Worm (Caenorhabditis elegans) whole organism, L4 larva: ENCODE results near the gene tbc-7.

ENCODE experiments used
- D1046.2 ChIP-seq: fragments of 200-800 bp; sonication (Bioruptor generic); IDR thresholded peaks from 2 replicates; pipeline ENCODE4 v1.3.6; 2022; ENCODE audit warnings: missing genetic modification characterization, missing compliant biosample characterization
- F10B5.3 ChIP-seq: sonication (generic microtip); optimal IDR thresholded peaks from 2 replicates; lab custom pipeline; 2016; ENCODE audit warnings: mild to moderate bottlenecking, missing genetic modification characterization, missing compliant biosample characterization
- F37D6.2 ChIP-seq: sonication (generic microtip); optimal IDR thresholded peaks from 2 replicates; lab custom pipeline; 2016; ENCODE audit warnings: mild to moderate bottlenecking, missing genetic modification characterization, missing compliant biosample characterization
- F49E8.2 ChIP-seq: sonication (generic microtip); optimal IDR thresholded peaks from 2 replicates; lab custom pipeline; 2016; ENCODE audit warnings: missing compliant biosample characterization, mild to moderate bottlenecking, missing genetic modification characterization, borderline replicate concordance
- R02D3.7 ChIP-seq: fragments of 150-350 bp; sonication (generic microtip); optimal IDR thresholded peaks from 3 replicates; lab custom pipeline; 2014; ENCODE audit warnings: missing biosample characterization, missing genetic modification characterization
- Y105C5A.15 ChIP-seq: fragments of 200-800 bp; sonication (Bioruptor generic); IDR thresholded peaks from 2 replicates; pipeline ENCODE4 v1.3.6; 2022; ENCODE audit warnings: missing genetic modification characterization, missing compliant biosample characterization
- Y5F2A.4 ChIP-seq: fragments of 200-800 bp; sonication (Bioruptor generic); optimal IDR thresholded peaks from 2 replicates; lab custom pipeline; 2018; ENCODE audit warnings: mild to moderate bottlenecking, missing genetic modification characterization, missing compliant biosample characterization
- Y75B8A.6 ChIP-seq: fragments of 200-800 bp; sonication (Bioruptor generic); IDR thresholded peaks from 2 replicates; pipeline ENCODE4 v1.3.6; 2022; ENCODE audit warnings: missing genetic modification reagents, missing genetic modification characterization, missing compliant biosample characterization
- ceh-20 ChIP-seq: fragments of 200-800 bp; sonication (Bioruptor generic); IDR thresholded peaks from 2 replicates; pipeline ENCODE4 v1.3.6; 2022; ENCODE audit warnings: missing genetic modification reagents, missing genetic modification characterization, missing compliant biosample characterization
- ceh-82 ChIP-seq: sonication (generic microtip); optimal IDR thresholded peaks from 2 replicates; lab custom pipeline; 2017; ENCODE audit warnings: missing biosample characterization, missing genetic modification characterization
- cey-2 ChIP-seq: sonication (generic microtip); optimal IDR thresholded peaks from 3 replicates; lab custom pipeline; 2017; ENCODE audit warnings: missing genetic modification characterization, mild to moderate bottlenecking, missing compliant biosample characterization, antibody characterized with exemption, borderline replicate concordance; ENCODE audit not compliant: insufficient read depth
- ctbp-1 ChIP-seq: fragments of 200-800 bp; sonication (Bioruptor generic); IDR thresholded peaks from 2 replicates; pipeline ENCODE4 v1.3.6; 2022; ENCODE audit warnings: missing genetic modification reagents, missing genetic modification characterization, missing compliant biosample characterization
- daf-16 ChIP-seq, 3 experiments: sonication (generic microtip); optimal IDR thresholded peaks; 2 replicates each; lab custom pipeline; 2016 to 2017; ENCODE audit warnings: missing genetic modification characterization in 3 of 3, missing genetic modification reagents in 3 of 3, mild to moderate bottlenecking in 2 of 3, missing compliant biosample characterization in 2 of 3, missing biosample characterization in 1 of 3, moderate library complexity in 1 of 3
- dmd-6 ChIP-seq: fragments of 200-800 bp; sonication (Bioruptor generic); IDR thresholded peaks from 2 replicates; pipeline ENCODE4 v1.3.6; 2022; ENCODE audit warnings: missing genetic modification reagents, missing genetic modification characterization, missing compliant biosample characterization
- dmd-8 ChIP-seq: fragments of 200-800 bp; sonication (Bioruptor generic); IDR thresholded peaks from 2 replicates; pipeline ENCODE4 v1.3.6; 2022; ENCODE audit warnings: missing genetic modification characterization, missing compliant biosample characterization
- dpl-1 ChIP-seq: fragments of 150-350 bp; optimal IDR thresholded peaks from 2 replicates; lab custom pipeline; 2014; ENCODE audit warnings: missing biosample characterization, missing genetic modification reagents, missing genetic modification characterization
- dve-1 ChIP-seq: sonication (generic microtip); optimal IDR thresholded peaks from 2 replicates; lab custom pipeline; 2017; ENCODE audit warnings: antibody characterized with exemption, mild to moderate bottlenecking, missing genetic modification characterization, missing compliant biosample characterization; ENCODE audit not compliant: insufficient read depth
- fkh-10 ChIP-seq: fragments of 150-350 bp; optimal IDR thresholded peaks from 2 replicates; lab custom pipeline; 2014; ENCODE audit warnings: missing biosample characterization, missing genetic modification reagents, missing genetic modification characterization
- hif-1 ChIP-seq, 2 experiments: sonication (generic microtip); optimal IDR thresholded peaks; 2 replicates each; lab custom pipeline; 2016 to 2017; ENCODE audit warnings: missing compliant biosample characterization in 2 of 2, missing genetic modification characterization in 2 of 2, missing genetic modification reagents in 2 of 2, missing genotype in 2 of 2, mild to moderate bottlenecking in 1 of 2
- hlh-11 ChIP-seq: fragments of 200-800 bp; sonication (Bioruptor generic); optimal IDR thresholded peaks from 2 replicates; lab custom pipeline; 2018; ENCODE audit warnings: mild to moderate bottlenecking, missing genetic modification characterization, missing compliant biosample characterization
- hlh-30 ChIP-seq: sonication (generic microtip); optimal IDR thresholded peaks from 2 replicates; lab custom pipeline; 2017; ENCODE audit warnings: antibody characterized with exemption, mild to moderate bottlenecking, missing genetic modification characterization, missing compliant biosample characterization; ENCODE audit not compliant: insufficient read depth
- hmg-1.1 ChIP-seq: fragments of 200-800 bp; sonication (Bioruptor generic); IDR thresholded peaks from 2 replicates; pipeline ENCODE4 v1.3.6; 2022; ENCODE audit warnings: missing genetic modification reagents, missing genetic modification characterization, missing compliant biosample characterization
- lin-1 ChIP-seq: fragments of 200-800 bp; sonication (Bioruptor generic); IDR thresholded peaks from 2 replicates; pipeline ENCODE4 v1.3.6; 2022; ENCODE audit warnings: missing genetic modification reagents, missing genetic modification characterization, missing compliant biosample characterization
- lin-15B ChIP-seq: fragments of 150-350 bp; sonication (generic microtip); optimal IDR thresholded peaks from 3 replicates; lab custom pipeline; 2014; ENCODE audit warnings: missing biosample characterization, missing genetic modification characterization
- lin-29 ChIP-seq: fragments of 200-800 bp; sonication (Bioruptor generic); IDR thresholded peaks from 2 replicates; pipeline ENCODE4 v1.3.6; 2022; ENCODE audit warnings: missing genetic modification reagents, missing genetic modification characterization, missing compliant biosample characterization
- lin-38 ChIP-seq: fragments of 200-800 bp; sonication (Bioruptor generic); IDR thresholded peaks from 2 replicates; pipeline ENCODE4 v1.3.6; 2022; ENCODE audit warnings: missing genetic modification reagents, missing genetic modification characterization, missing compliant biosample characterization
- lin-39 ChIP-seq: fragments of 150-350 bp; optimal IDR thresholded peaks from 2 replicates; lab custom pipeline; 2014; ENCODE audit warnings: missing biosample characterization, missing genetic modification reagents, missing genetic modification characterization
- mdl-1 ChIP-seq, 2 experiments: fragments of 150-350 bp in 1 of 2; sonication (generic microtip) in 1 of 2; optimal IDR thresholded peaks; 2 replicates each; lab custom pipeline; 2014 to 2017; ENCODE audit warnings: missing biosample characterization in 2 of 2, missing genetic modification characterization in 2 of 2
- mep-1 ChIP-seq: fragments of 150-350 bp; sonication (generic microtip); optimal IDR thresholded peaks from 3 replicates; lab custom pipeline; 2014; ENCODE audit warnings: missing biosample characterization, missing genetic modification characterization
- mxl-2 ChIP-seq: fragments of 200-800 bp; sonication (Bioruptor generic); conservative IDR thresholded peaks from 2 replicates; pipeline ENCODE4 v1.3.6; 2022; ENCODE audit warnings: missing genetic modification reagents, missing genetic modification characterization, missing compliant biosample characterization
- mxl-3 ChIP-seq: fragments of 200-800 bp; sonication (Bioruptor generic); optimal IDR thresholded peaks from 2 replicates; lab custom pipeline; 2018; ENCODE audit warnings: mild to moderate bottlenecking, missing genetic modification characterization, missing compliant biosample characterization
- nhr-102 ChIP-seq: sonication (generic microtip); optimal IDR thresholded peaks from 2 replicates; lab custom pipeline; 2016; ENCODE audit warnings: mild to moderate bottlenecking, missing genetic modification characterization, moderate library complexity, missing compliant biosample characterization
- nhr-11 ChIP-seq: fragments of 150-350 bp; optimal IDR thresholded peaks from 2 replicates; lab custom pipeline; 2014; ENCODE audit warnings: missing biosample characterization, missing genetic modification characterization
- nhr-237 ChIP-seq: sonication (generic microtip); optimal IDR thresholded peaks from 2 replicates; lab custom pipeline; 2017; ENCODE audit warnings: missing biosample characterization, missing genetic modification characterization
- nhr-25 ChIP-seq: sonication (generic microtip); optimal IDR thresholded peaks from 2 replicates; lab custom pipeline; 2017; ENCODE audit warnings: missing genetic modification characterization, mild to moderate bottlenecking, missing compliant biosample characterization, antibody characterized with exemption, moderate library complexity, borderline replicate concordance; ENCODE audit not compliant: insufficient read depth
- nhr-28 ChIP-seq: fragments of 150-350 bp; optimal IDR thresholded peaks from 2 replicates; lab custom pipeline; 2014; ENCODE audit warnings: missing biosample characterization, missing genetic modification characterization
- nhr-76 ChIP-seq: fragments of 150-350 bp; optimal IDR thresholded peaks from 2 replicates; lab custom pipeline; 2014; ENCODE audit warnings: missing biosample characterization, missing genetic modification characterization
- nhr-77 ChIP-seq: fragments of 150-350 bp; optimal IDR thresholded peaks from 2 replicates; lab custom pipeline; 2014; ENCODE audit warnings: missing biosample characterization, missing genetic modification characterization
- pha-4 ChIP-seq, 2 experiments: fragments of 150-350 bp in 1 of 2; fragments of 200-800 bp in 1 of 2; sonication (Bioruptor generic) in 1 of 2; IDR thresholded peaks in 1 of 2; optimal IDR thresholded peaks in 1 of 2; 2 replicates each; pipeline versions ENCODE4 v1.3.6 to Lab custom; 2014 to 2022; ENCODE audit warnings: missing genetic modification characterization in 2 of 2, missing genetic modification reagents in 2 of 2, missing biosample characterization in 1 of 2, missing compliant biosample characterization in 1 of 2
- sdz-12 ChIP-seq: fragments of 200-800 bp; sonication (Bioruptor generic); optimal IDR thresholded peaks from 2 replicates; lab custom pipeline; 2018; ENCODE audit warnings: mild to moderate bottlenecking, missing genetic modification characterization, missing compliant biosample characterization
- set-16 ChIP-seq: fragments of 200-800 bp; sonication (Bioruptor generic); IDR thresholded peaks from 2 replicates; pipeline ENCODE4 v1.3.6; 2022; ENCODE audit warnings: missing genetic modification reagents, missing genetic modification characterization, missing compliant biosample characterization
- skn-1 ChIP-seq: fragments of 150-350 bp; optimal IDR thresholded peaks from 2 replicates; lab custom pipeline; 2014; ENCODE audit warnings: missing biosample characterization, missing genetic modification characterization
- snpc-1.2 ChIP-seq: fragments of 200-800 bp; sonication (Bioruptor generic); IDR thresholded peaks from 2 replicates; pipeline ENCODE4 v1.3.6; 2022; ENCODE audit warnings: missing genetic modification reagents, missing genetic modification characterization, missing compliant biosample characterization
- snpc-4 ChIP-seq: fragments of 150-350 bp; optimal IDR thresholded peaks from 2 replicates; lab custom pipeline; 2014; ENCODE audit warnings: missing biosample characterization, missing genetic modification characterization
- tag-97 ChIP-seq: fragments of 200-800 bp; sonication (Bioruptor generic); IDR thresholded peaks from 2 replicates; pipeline ENCODE4 v1.3.6; 2022; ENCODE audit warnings: missing genetic modification characterization, missing compliant biosample characterization
- unc-62 ChIP-seq, 3 experiments: fragments of 150-350 bp in 1 of 3; sonication (generic microtip); optimal IDR thresholded peaks in 2 of 3; peaks in 1 of 3; 1 replicate in 1 of 3; 2 replicates in 2 of 3; lab custom pipeline; 2014 to 2017; ENCODE audit warnings: missing biosample characterization in 3 of 3, missing genetic modification characterization in 3 of 3, missing genetic modification reagents in 3 of 3, missing genotype in 1 of 3
- zag-1 ChIP-seq: fragments of 150-350 bp; optimal IDR thresholded peaks from 2 replicates; lab custom pipeline; 2014; ENCODE audit warnings: missing biosample characterization, missing genetic modification characterization
- zip-11 ChIP-seq: fragments of 200-800 bp; sonication (Bioruptor generic); IDR thresholded peaks from 2 replicates; pipeline ENCODE4 v1.3.6; 2022; ENCODE audit warnings: missing genetic modification characterization, missing compliant biosample characterization

The tbc-7 gene

DNA sequence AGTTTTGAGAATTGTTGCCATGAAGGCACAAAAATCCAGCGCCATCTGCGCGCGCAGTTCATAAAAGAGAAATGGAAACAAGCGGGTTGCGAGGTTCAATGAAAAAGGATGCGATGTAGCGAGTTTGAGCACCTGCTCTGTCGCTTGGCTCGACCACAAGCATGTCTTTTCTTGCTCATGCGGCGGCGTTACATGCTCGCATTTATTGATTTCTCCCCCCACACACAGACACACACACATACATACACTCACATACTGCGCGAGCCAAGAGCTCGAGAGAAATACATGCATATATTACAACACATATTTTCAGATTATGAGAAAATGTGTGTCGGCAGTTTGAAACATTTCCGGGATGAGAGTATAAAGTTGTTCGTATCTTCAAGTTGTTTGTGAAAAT is 12.3 kb upstream of the tbc-7 start (continued):
- TF ChIP-seq nhr-11 (tag; lab: Kevin White, UChicago) (peak; percentile 55), lin-39 (tag; lab: Kevin White, UChicago) (no peak), hlh-11 (tag; lab: Kevin White, UChicago) (no peak), fkh-10 (GFP tag; lab: Kevin White, UChicago) (no peak), F10B5.3 (tag; lab: Kevin White, UChicago) (no peak), skn-1 (tag; lab: Kevin White, UChicago) (no peak), F49E8.2 (tag; lab: Kevin White, UChicago) (no peak), hif-1 (tag; optimal IDR thresholded peaks at IDR 0.05; lab: Kevin White, UChicago) (no peak), unc-62 (GFP tag; optimal IDR thresholded peaks at IDR 0.05 in 1 of 2; lab: Kevin White, UChicago) (peak in 1 of 2 experiments; percentile 98), unc-62 (tag; optimal IDR thresholded peaks at IDR 0.05; lab: Kevin White, UChicago) (no peak), nhr-237 (tag; lab: Kevin White, UChicago) (no peak), nhr-102 (tag; lab: Kevin White, UChicago) (no peak), snpc-1.2 (GFP tag; lab: Robert Waterston, UW) (no peak), dmd-8 (GFP tag; lab: Robert Waterston, UW) (no peak), tag-97 (GFP tag; lab: Robert Waterston, UW) (no peak), nhr-76 (tag; lab: Kevin White, UChicago) (no peak), Y75B8A.6 (GFP tag; lab: Robert Waterston, UW) (no peak), dmd-6 (no peak), lin-38 (GFP tag; lab: Robert Waterston, UW) (no peak), dve-1 (no peak), cey-2 (tag; lab: Kevin White, UChicago) (no peak), lin-1 (GFP tag; lab: Robert Waterston, UW) (no peak), mxl-2 (GFP tag; lab: Robert Waterston, UW) (no peak), F37D6.2 (tag; lab: Kevin White, UChicago) (no peak), lin-29 (GFP tag; lab: Robert Waterston, UW) (no peak), R02D3.7 (no peak), set-16 (GFP tag; lab: Robert Waterston, UW) (no peak), nhr-25 (tag; lab: Kevin White, UChicago) (no peak), nhr-77 (tag; lab: Kevin White, UChicago) (no peak), ctbp-1 (GFP tag; lab: Robert Waterston, UW) (0 out of 2 replicates have a peak, but pooled peaks have one; percentile 13), sdz-12 (GFP tag; lab: Kevin White, UChicago) (no peak), zip-11 (GFP tag; lab: Robert Waterston, UW) (no peak), snpc-4 (no peak), Y105C5A.15 (GFP tag; lab: Robert Waterston, UW) (no peak), zag-1 (tag; lab: Kevin White, UChicago) (no peak), D1046.2 (GFP tag; lab: Robert Waterston, UW) (no peak), Y5F2A.4 (no peak)

DNA sequence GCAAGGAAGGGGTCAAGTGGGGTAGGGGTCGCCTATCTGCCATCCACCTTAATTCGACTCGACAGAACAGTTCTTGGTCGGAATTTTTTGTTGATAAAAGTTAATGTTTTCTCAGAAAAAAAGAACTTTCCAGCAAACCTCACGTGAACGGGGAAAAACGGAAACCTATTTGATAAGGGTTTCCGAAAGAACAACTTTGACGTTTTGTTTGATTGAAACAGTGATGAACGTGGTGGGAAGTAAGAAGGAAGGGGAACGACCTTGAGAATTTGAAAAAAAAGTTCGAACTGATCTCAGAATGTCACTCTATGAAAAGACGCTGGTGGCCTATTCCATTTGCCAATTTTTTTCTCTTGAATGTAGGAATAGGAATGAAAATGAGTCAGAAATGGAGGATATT is 11.7 kb upstream of the tbc-7 start:
- TF ChIP-seq ceh-20 (GFP tag; lab: Robert Waterston, UW) (peak; percentile 53; the same call in 1 of the 2 replicates), tag-97 (GFP tag; lab: Robert Waterston, UW) (no peak), hlh-30 (tag; lab: Kevin White, UChicago) (peak; percentile 69), mep-1 (tag; lab: Kevin White, UChicago) (no peak), lin-1 (GFP tag; lab: Robert Waterston, UW) (peak; percentile 81), pha-4 (GFP tag; IDR thresholded peaks at IDR 0.05; lab: Robert Waterston, UW) (0 out of 2 replicates have a peak, but pooled peaks have one; percentile 16), pha-4 (tag; optimal IDR thresholded peaks at IDR 0.05; lab: Kevin White, UChicago) (no peak), daf-16 (GFP tag; optimal IDR thresholded peaks at IDR 0.05; lab: Kevin White, UChicago) (no peak), daf-16 (tag; optimal IDR thresholded peaks at IDR 0.05; lab: Kevin White, UChicago) (peak; percentile 62), lin-15B (tag; lab: Kevin White, UChicago) (no peak), lin-38 (GFP tag; lab: Robert Waterston, UW) (no peak), hlh-11 (tag; lab: Kevin White, UChicago) (peak; percentile 49), nhr-28 (tag; lab: Kevin White, UChicago) (peak; percentile 49), D1046.2 (GFP tag; lab: Robert Waterston, UW) (no peak), ceh-82 (tag; lab: Kevin White, UChicago) (no peak), dpl-1 (GFP tag; lab: Kevin White, UChicago) (no peak), dmd-6 (peak; percentile 80), Y75B8A.6 (GFP tag; lab: Robert Waterston, UW) (no peak), hmg-1.1 (GFP tag; lab: Robert Waterston, UW) (no peak; the same call in 1 of the 2 replicates), mxl-3 (GFP tag; lab: Kevin White, UChicago) (peak; percentile 22), mdl-1 (tag; optimal IDR thresholded peaks at IDR 0.05; lab: Kevin White, UChicago) (peak in 1 of 2 experiments; percentile 45)
